Fruit fly (Drosophila melanogaster) whole organism, embryonic: ENCODE data around the gene PIG-B.

Experiments used
- Adf1 ChIP-seq: fragments of 200-800 bp; sonication (Bioruptor generic); IDR thresholded peaks from 2 replicates; pipeline ENCODE4 v1.3.6; 2022; ENCODE audit warnings: missing biosample characterization, missing genetic modification characterization
- BEAF-32 ChIP-seq: fragments of 200-800 bp; sonication (Bioruptor generic); optimal IDR thresholded peaks from 3 replicates; lab custom pipeline; 2017; ENCODE audit warnings: missing biosample characterization, missing genetic modification characterization, mild to moderate bottlenecking, moderate library complexity, missing genetic modification reagents
- CG12236 ChIP-seq: fragments of 200-800 bp; sonication (Bioruptor generic); optimal IDR thresholded peaks from 2 replicates; lab custom pipeline; 2016; ENCODE audit warnings: missing biosample characterization, missing genetic modification characterization
- CG12744 ChIP-seq: fragments of 200-800 bp; sonication (Bioruptor generic); optimal IDR thresholded peaks from 2 replicates; lab custom pipeline; 2016; ENCODE audit warnings: missing biosample characterization, missing genetic modification characterization
- CG14014 ChIP-seq: fragments of 200-800 bp; sonication (Bioruptor generic); IDR thresholded peaks from 2 replicates; pipeline ENCODE4 v1.3.6; 2022; ENCODE audit warnings: missing biosample characterization, missing genetic modification characterization
- CG14667 ChIP-seq: fragments of 200-800 bp; sonication (Bioruptor generic); IDR thresholded peaks from 2 replicates; pipeline ENCODE4 v1.3.6; 2022; ENCODE audit warnings: missing biosample characterization, missing genetic modification characterization
- CG1647 ChIP-seq: fragments of 200-800 bp; sonication (Bioruptor generic); optimal IDR thresholded peaks from 3 replicates; lab custom pipeline; 2016; ENCODE audit warnings: missing biosample characterization, missing genetic modification characterization
- CG18764 ChIP-seq: fragments of 200-800 bp; sonication (Bioruptor generic); optimal IDR thresholded peaks from 3 replicates; lab custom pipeline; 2016; ENCODE audit warnings: missing biosample characterization, missing genetic modification characterization
- CG2120 ChIP-seq: fragments of 200-800 bp; sonication (Bioruptor generic); optimal IDR thresholded peaks from 3 replicates; lab custom pipeline; 2016; ENCODE audit warnings: missing biosample characterization, missing genetic modification characterization
- CG31365 ChIP-seq: fragments of 200-800 bp; sonication (Bioruptor generic); optimal IDR thresholded peaks from 2 replicates; lab custom pipeline; 2018; ENCODE audit warnings: missing biosample characterization, mild to moderate bottlenecking, missing genetic modification characterization
- CG34422 ChIP-seq: fragments of 200-800 bp; sonication (Bioruptor generic); IDR thresholded peaks from 3 replicates; pipeline ENCODE4 v1.3.6; 2022; ENCODE audit warnings: missing biosample characterization, missing genetic modification characterization
- CG42726 ChIP-seq: fragments of 200-800 bp; sonication (Bioruptor generic); IDR thresholded peaks from 2 replicates; pipeline ENCODE4 v1.3.6; 2022; ENCODE audit warnings: missing biosample characterization, missing genetic modification characterization; ENCODE audit not compliant: partially characterized antibody
- CG5180 ChIP-seq: fragments of 200-800 bp; sonication (Bioruptor generic); optimal IDR thresholded peaks from 3 replicates; lab custom pipeline; 2017; ENCODE audit warnings: missing biosample characterization, missing genetic modification characterization, mild to moderate bottlenecking, moderate library complexity, missing genetic modification reagents
- CG6765 ChIP-seq: fragments of 200-800 bp; sonication (Bioruptor generic); optimal IDR thresholded peaks from 3 replicates; lab custom pipeline; 2017; ENCODE audit warnings: missing biosample characterization, mild to moderate bottlenecking, missing genetic modification characterization
- CG7963 ChIP-seq: fragments of 200-800 bp; sonication (Bioruptor generic); IDR thresholded peaks from 3 replicates; pipeline ENCODE4 v1.3.6; 2022; ENCODE audit warnings: missing biosample characterization, missing genetic modification characterization; ENCODE audit not compliant: partially characterized antibody
- CG9437 ChIP-seq: fragments of 200-800 bp; sonication (Bioruptor generic); optimal IDR thresholded peaks from 2 replicates; lab custom pipeline; 2018; ENCODE audit warnings: missing biosample characterization, mild to moderate bottlenecking, missing genetic modification characterization
- CHES-1-like ChIP-seq: fragments of 200-800 bp; sonication (Bioruptor generic); optimal IDR thresholded peaks from 2 replicates; lab custom pipeline; 2016; ENCODE audit warnings: missing biosample characterization, missing genetic modification characterization
- CrebB ChIP-seq: fragments of 200-800 bp; sonication (Bioruptor generic); optimal IDR thresholded peaks from 3 replicates; lab custom pipeline; 2018; ENCODE audit warnings: missing biosample characterization, mild to moderate bottlenecking, missing genetic modification characterization
- D19B ChIP-seq: fragments of 200-800 bp; sonication (Bioruptor generic); optimal IDR thresholded peaks from 2 replicates; lab custom pipeline; 2017; ENCODE audit warnings: missing biosample characterization, mild to moderate bottlenecking, missing genetic modification characterization
- Dll ChIP-seq: fragments of 200-800 bp; sonication (Bioruptor generic); IDR thresholded peaks from 4 replicates; pipeline ENCODE4 v1.3.6; 2022; ENCODE audit warnings: missing biosample characterization, missing genetic modification characterization; ENCODE audit not compliant: partially characterized antibody
- Doc2 ChIP-seq: fragments of 200-800 bp; sonication (Bioruptor generic); IDR thresholded peaks from 2 replicates; pipeline ENCODE4 v1.3.6; 2022; ENCODE audit warnings: missing biosample characterization, missing genetic modification characterization
- Gsc ChIP-seq: fragments of 200-800 bp; sonication (Bioruptor generic); IDR thresholded peaks from 2 replicates; pipeline ENCODE4 v1.3.6; 2022; ENCODE audit warnings: missing biosample characterization, missing genetic modification characterization
- Hand ChIP-seq: fragments of 200-800 bp; sonication (Bioruptor generic); optimal IDR thresholded peaks from 2 replicates; lab custom pipeline; 2017; ENCODE audit warnings: mild to moderate bottlenecking, missing biosample characterization, missing genetic modification reagents, missing genetic modification characterization
- HmgD ChIP-seq: fragments of 200-800 bp; sonication (Bioruptor generic); optimal IDR thresholded peaks from 3 replicates; lab custom pipeline; 2016; ENCODE audit warnings: missing biosample characterization, missing genetic modification characterization
- HmgZ ChIP-seq: fragments of 200-800 bp; sonication (Bioruptor generic); optimal IDR thresholded peaks from 2 replicates; lab custom pipeline; 2018; ENCODE audit warnings: missing biosample characterization, mild to moderate bottlenecking, missing genetic modification characterization
- Hr3 ChIP-seq: fragments of 200-800 bp; sonication (Bioruptor generic); optimal IDR thresholded peaks from 3 replicates; lab custom pipeline; 2016; ENCODE audit warnings: missing biosample characterization, missing genetic modification characterization
- Meics ChIP-seq: fragments of 200-800 bp; sonication (Bioruptor generic); optimal IDR thresholded peaks from 2 replicates; lab custom pipeline; 2017; ENCODE audit warnings: missing biosample characterization, mild to moderate bottlenecking, missing genetic modification characterization
- NC2α ChIP-seq: fragments of 200-800 bp; sonication (Bioruptor generic); optimal IDR thresholded peaks from 2 replicates; lab custom pipeline; 2016; ENCODE audit warnings: missing biosample characterization, missing genetic modification characterization
- NFAT ChIP-seq: fragments of 200-800 bp; sonication (Bioruptor generic); IDR thresholded peaks from 2 replicates; pipeline ENCODE4 v1.3.6; 2022; ENCODE audit warnings: missing biosample characterization, missing genetic modification characterization
- Poxn ChIP-seq: fragments of 200-800 bp; sonication (Bioruptor generic); IDR thresholded peaks from 2 replicates; pipeline ENCODE4 v1.3.6; 2022; ENCODE audit warnings: missing biosample characterization, missing genetic modification characterization
- Xrp1 ChIP-seq: fragments of 200-800 bp; sonication (Bioruptor generic); IDR thresholded peaks from 2 replicates; pipeline ENCODE4 v1.3.6; 2022; ENCODE audit warnings: missing biosample characterization, missing genetic modification characterization
- abd-A ChIP-seq: fragments of 200-800 bp; sonication (Bioruptor generic); optimal IDR thresholded peaks from 3 replicates; lab custom pipeline; 2019; ENCODE audit warnings: missing biosample characterization, mild to moderate bottlenecking, missing genetic modification characterization, moderate library complexity
- amos ChIP-seq: fragments of 200-800 bp; sonication (Bioruptor generic); IDR thresholded peaks from 2 replicates; pipeline ENCODE4 v1.3.6; 2022; ENCODE audit warnings: missing biosample characterization, missing genetic modification characterization; ENCODE audit not compliant: partially characterized antibody
- bab2 ChIP-seq: fragments of 200-800 bp; sonication (Bioruptor generic); optimal IDR thresholded peaks from 2 replicates; lab custom pipeline; 2016; ENCODE audit warnings: missing biosample characterization, missing genetic modification characterization
- cato ChIP-seq: fragments of 200-800 bp; sonication (Bioruptor generic); optimal IDR thresholded peaks from 2 replicates; lab custom pipeline; 2016; ENCODE audit warnings: missing biosample characterization, missing genetic modification characterization, borderline replicate concordance
- chm ChIP-seq: fragments of 200-800 bp; sonication (Bioruptor generic); IDR thresholded peaks from 2 replicates; pipeline ENCODE4 v1.3.6; 2022; ENCODE audit warnings: missing biosample characterization, missing genetic modification characterization
- crp ChIP-seq, 2 experiments: fragments of 200-800 bp; sonication (Bioruptor generic); optimal IDR thresholded peaks; 2 replicates in 1 of 2; 3 replicates in 1 of 2; lab custom pipeline; 2017; ENCODE audit warnings: missing biosample characterization in 2 of 2, missing genetic modification characterization in 2 of 2, mild to moderate bottlenecking in 1 of 2, moderate library complexity in 1 of 2
- dpn ChIP-seq, 2 experiments: fragments of 200-800 bp; sonication (Bioruptor generic); optimal IDR thresholded peaks; 3 replicates each; lab custom pipeline; 2016; ENCODE audit warnings: missing biosample characterization in 2 of 2, missing genetic modification characterization in 2 of 2
- emc ChIP-seq: fragments of 200-800 bp; sonication (Bioruptor generic); optimal IDR thresholded peaks from 2 replicates; lab custom pipeline; 2016; ENCODE audit warnings: missing biosample characterization, missing genetic modification characterization
- eve ChIP-seq, 2 experiments: fragments of >200 bp; optimal IDR thresholded peaks; 2 replicates each; lab custom pipeline; 2017; ENCODE audit warnings: missing biosample characterization in 2 of 2, missing genetic modification characterization in 2 of 2
- ewg ChIP-seq: fragments of 200-800 bp; sonication (Bioruptor generic); optimal IDR thresholded peaks from 3 replicates; lab custom pipeline; 2017; ENCODE audit warnings: mild to moderate bottlenecking, missing biosample characterization, missing genetic modification reagents, missing genetic modification characterization
- ham ChIP-seq: fragments of 200-800 bp; sonication (Bioruptor generic); IDR thresholded peaks from 2 replicates; pipeline ENCODE4 v1.3.6; 2022; ENCODE audit warnings: missing biosample characterization, missing genetic modification characterization
- onecut ChIP-seq: fragments of 200-800 bp; sonication (Bioruptor generic); IDR thresholded peaks from 2 replicates; pipeline ENCODE4 v1.3.6; 2022; ENCODE audit warnings: missing biosample characterization, missing genetic modification characterization
- org-1 ChIP-seq: fragments of 200-800 bp; sonication (Bioruptor generic); optimal IDR thresholded peaks from 2 replicates; lab custom pipeline; 2017; ENCODE audit warnings: missing biosample characterization, missing genetic modification characterization
- phol ChIP-seq: fragments of 200-800 bp; sonication (Bioruptor generic); optimal IDR thresholded peaks from 3 replicates; lab custom pipeline; 2018; ENCODE audit warnings: missing biosample characterization, mild to moderate bottlenecking, missing genetic modification characterization, moderate library complexity
- prd ChIP-seq, 3 experiments: fragments of >200 bp in 2 of 3; fragments of 200-800 bp in 1 of 3; sonication (Bioruptor generic) in 1 of 3; optimal IDR thresholded peaks in 2 of 3; IDR thresholded peaks in 1 of 3; 2 replicates in 2 of 3; 3 replicates in 1 of 3; pipeline versions ENCODE4 v1.3.6 to Lab custom; 2017 to 2022; ENCODE audit warnings: missing biosample characterization in 1 of 3, missing genetic modification characterization in 1 of 3
- row ChIP-seq: fragments of 200-800 bp; sonication (Bioruptor generic); IDR thresholded peaks from 3 replicates; pipeline ENCODE4 v1.3.6; 2022; ENCODE audit warnings: missing biosample characterization, missing genetic modification characterization
- sens ChIP-seq: fragments of 200-800 bp; sonication (Bioruptor generic); peaks from one replicate; lab custom pipeline; 2016; ENCODE audit warnings: missing biosample characterization, missing genetic modification characterization
- stwl ChIP-seq: fragments of 200-800 bp; sonication (Bioruptor generic); optimal IDR thresholded peaks from 3 replicates; lab custom pipeline; 2018; ENCODE audit warnings: missing biosample characterization, mild to moderate bottlenecking, missing genetic modification characterization, moderate library complexity
- zf30C ChIP-seq: fragments of 200-800 bp; sonication (Bioruptor generic); optimal IDR thresholded peaks from 3 replicates; lab custom pipeline; 2018; ENCODE audit warnings: missing biosample characterization, mild to moderate bottlenecking, missing genetic modification characterization
- zfh1 ChIP-seq: fragments of 200-800 bp; sonication (Bioruptor generic); IDR thresholded peaks from 3 replicates; pipeline ENCODE4 v1.3.6; 2022; ENCODE audit warnings: missing biosample characterization, missing genetic modification characterization

The PIG-B gene

DNA sequence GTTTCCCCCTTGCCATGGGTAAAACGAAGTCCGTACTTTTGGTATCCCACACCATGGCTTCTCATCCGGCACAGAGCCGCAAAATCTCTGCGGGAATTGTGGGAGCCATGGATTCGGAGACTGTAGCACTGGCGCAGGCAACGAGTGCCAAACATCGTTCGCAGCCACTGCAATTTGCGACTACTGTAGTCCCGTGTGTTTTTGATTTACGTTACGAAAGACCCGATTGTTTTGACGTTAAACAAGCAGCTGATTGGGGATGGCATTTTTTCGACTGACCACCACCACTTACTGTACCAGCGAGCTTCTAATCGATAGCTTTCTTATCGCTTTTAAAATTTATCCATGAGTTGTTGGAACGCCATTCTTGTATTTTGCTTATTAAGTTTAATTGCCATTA lies 1.1 kb upstream of the PIG-B start, which contains the start of gene CG32262 (continued):
- TF ChIP-seq HmgD (GFP tag; lab: Kevin White, UChicago) (no peak), Dll (GFP tag; lab: Robert Waterston, UW) (peak; percentile 70), Doc2 (GFP tag; lab: Robert Waterston, UW) (no peak), CG14667 (no peak), CG2120 (GFP tag; lab: Kevin White, UChicago) (no peak), HmgZ (tag; lab: Kevin White, UChicago) (no peak), CG6765 (GFP tag; lab: Kevin White, UChicago) (no peak), CG31365 (no peak), CG18764 (GFP tag; lab: Kevin White, UChicago) (no peak), bab2 (GFP tag; lab: Kevin White, UChicago) (no peak), D19B (GFP tag; lab: Kevin White, UChicago) (no peak), CG7963 (GFP tag; lab: Robert Waterston, UW) (peak; percentile 66; the same call in 2 of the 3 replicates), CG1647 (GFP tag; lab: Kevin White, UChicago) (no peak), ham (GFP tag; lab: Robert Waterston, UW) (no peak), amos (GFP tag; lab: Robert Waterston, UW) (peak; percentile 55; the same call in 1 of the 2 replicates), ewg (GFP tag; lab: Kevin White, UChicago) (no peak), sens (GFP tag; lab: Kevin White, UChicago) (peak; percentile 44), Hand (GFP tag; lab: Kevin White, UChicago) (no peak), Xrp1 (GFP tag; lab: Robert Waterston, UW) (no peak), phol (tag; lab: Kevin White, UChicago) (no peak), Adf1 (GFP tag; lab: Robert Waterston, UW) (no peak), eve (GFP tag; optimal IDR thresholded peaks at IDR 0.05; lab: Kevin White, UChicago) (no peak), CG12236 (GFP tag; lab: Kevin White, UChicago) (no peak), CG14014 (GFP tag; lab: Robert Waterston, UW) (no peak), Meics (GFP tag; lab: Kevin White, UChicago) (no peak), prd (optimal IDR thresholded peaks at IDR 0.05; lab: Kevin White, UChicago) (no peak), prd (GFP tag; IDR thresholded peaks at IDR 0.05; lab: Robert Waterston, UW) (no peak), NFAT (GFP tag; lab: Robert Waterston, UW) (no peak), onecut (no peak), CHES-1-like (no peak), Gsc (GFP tag; lab: Robert Waterston, UW) (no peak), dpn (GFP tag; optimal IDR thresholded peaks at IDR 0.05; lab: Kevin White, UChicago) (no peak), cato (no peak), CG9437 (peak; percentile 99), org-1 (GFP tag; lab: Kevin White, UChicago) (no peak), zf30C (GFP tag; lab: Kevin White, UChicago) (no peak), NC2α (GFP tag; lab: Kevin White, UChicago) (no peak), Hr3 (GFP tag; lab: Kevin White, UChicago) (no peak), crp (GFP tag; optimal IDR thresholded peaks at IDR 0.05; lab: Kevin White, UChicago) (peak in 1 of 2 experiments; percentile 91), CrebB (tag; lab: Kevin White, UChicago) (peak; percentile 1), CG34422 (GFP tag; lab: Robert Waterston, UW) (peak; percentile 52; the same call in 1 of the 3 replicates), row (peak; percentile 65), chm (GFP tag; lab: Robert Waterston, UW) (no peak), CG5180 (GFP tag; lab: Kevin White, UChicago) (peak; percentile 93), CG12744 (GFP tag; lab: Kevin White, UChicago) (no peak), emc (GFP tag; lab: Kevin White, UChicago) (no peak), zfh1 (GFP tag; lab: Robert Waterston, UW) (no peak), Poxn (GFP tag; lab: Robert Waterston, UW) (no peak), BEAF-32 (GFP tag; lab: Kevin White, UChicago) (peak; percentile 59), abd-A (tag; lab: Kevin White, UChicago) (no peak), stwl (tag; lab: Kevin White, UChicago) (peak; percentile 85), CG42726 (GFP tag; lab: Robert Waterston, UW) (no peak)
